Fruit fly (Drosophila melanogaster) whole organism, wandering third instar larva: ENCODE measurements around the gene Ref1.

ENCODE experiments used
- Dif ChIP-seq: fragments of 200-275, 200-300 bp; sonication (Bioruptor generic); optimal IDR thresholded peaks from 2 replicates; lab custom pipeline; 2018; ENCODE audit warnings: missing biosample characterization, missing genetic modification characterization; ENCODE audit not compliant: partially characterized antibody
- Hr78 ChIP-seq: fragments of >200 bp; optimal IDR thresholded peaks from 2 replicates; lab custom pipeline; 2017; ENCODE audit warnings: missing biosample characterization, missing genetic modification characterization
- Jra ChIP-seq: sonication (Bioruptor generic); optimal IDR thresholded peaks from 2 replicates; lab custom pipeline; 2016; ENCODE audit warnings: missing biosample characterization, missing genetic modification characterization
- br ChIP-seq: fragments of 200-800 bp; sonication (Bioruptor generic); optimal IDR thresholded peaks from 2 replicates; lab custom pipeline; 2016; ENCODE audit warnings: missing biosample characterization, missing genetic modification characterization
- sage ChIP-seq: fragments of 200-800 bp; sonication (Bioruptor generic); optimal IDR thresholded peaks from 2 replicates; lab custom pipeline; 2016; ENCODE audit warnings: missing biosample characterization, mild to moderate bottlenecking, missing genetic modification characterization
- woc ChIP-seq: sonication (Bioruptor generic); optimal IDR thresholded peaks from 2 replicates; lab custom pipeline; 2016; ENCODE audit warnings: missing biosample characterization, mild to moderate bottlenecking, missing genetic modification characterization

dm6 chr3R:7058017-7058416 is 22.2 kb downstream of the Ref1 start:
- TF ChIP-seq woc: no peak
- TF ChIP-seq sage (GFP tag; lab: Kevin White, UChicago): no peak
- no peak for TF ChIP-seq br (GFP tag; lab: Kevin White, UChicago)
- TF ChIP-seq Dif (GFP tag; lab: Kevin White, UChicago): no peak
- no peak for TF ChIP-seq Jra (GFP tag; lab: Kevin White, UChicago)
- no peak for TF ChIP-seq Hr78 (GFP tag; lab: Kevin White, UChicago)
